Worm (Caenorhabditis elegans) whole organism, L3 larva: ENCODE data around the gene F26F12.3.

Source experiments
- R02D3.7 ChIP-seq: fragments of 150-350 bp; optimal IDR thresholded peaks from 2 replicates; lab custom pipeline; 2014; ENCODE audit warnings: missing biosample characterization, missing genetic modification characterization
- aly-2 ChIP-seq: fragments of 150-350 bp; optimal IDR thresholded peaks from 2 replicates; lab custom pipeline; 2014; ENCODE audit warnings: missing biosample characterization, missing genetic modification characterization
- ceh-9 ChIP-seq: sonication (generic microtip); optimal IDR thresholded peaks from 2 replicates; lab custom pipeline; 2018; ENCODE audit warnings: missing biosample characterization, missing genetic modification characterization
- elt-3 ChIP-seq, 3 experiments: fragments of 150-350 bp in 1 of 3; sonication (generic microtip) in 2 of 3; optimal IDR thresholded peaks; 2 replicates in 2 of 3; 4 replicates in 1 of 3; lab custom pipeline; 2014 to 2017; ENCODE audit warnings: missing biosample characterization in 3 of 3, missing genetic modification characterization in 3 of 3
- fkh-10 ChIP-seq: sonication (generic microtip); optimal IDR thresholded peaks from 2 replicates; lab custom pipeline; 2017; ENCODE audit warnings: missing biosample characterization, missing genetic modification reagents, missing genetic modification characterization
- fkh-2 ChIP-seq: fragments of 150-350 bp; optimal IDR thresholded peaks from 2 replicates; lab custom pipeline; 2014; ENCODE audit warnings: missing biosample characterization, missing genetic modification reagents, missing genetic modification characterization
- fos-1 ChIP-seq: fragments of 150-350 bp; optimal IDR thresholded peaks from 2 replicates; lab custom pipeline; 2014; ENCODE audit warnings: missing biosample characterization, missing genetic modification characterization
- mdl-1 ChIP-seq: fragments of 150-350 bp; optimal IDR thresholded peaks from 2 replicates; lab custom pipeline; 2014; ENCODE audit warnings: missing biosample characterization, missing genetic modification characterization
- nhr-11 ChIP-seq: fragments of 150-350 bp; optimal IDR thresholded peaks from 2 replicates; lab custom pipeline; 2014; ENCODE audit warnings: missing biosample characterization, missing genetic modification characterization
- pqm-1 ChIP-seq: fragments of 150-350 bp; optimal IDR thresholded peaks from 2 replicates; lab custom pipeline; 2017; ENCODE audit warnings: missing biosample characterization, missing genetic modification characterization, inconsistent platforms
- snpc-4 ChIP-seq: fragments of 150-350 bp; optimal IDR thresholded peaks from 2 replicates; lab custom pipeline; 2014; ENCODE audit warnings: missing biosample characterization, missing genetic modification characterization
- zag-1 ChIP-seq: fragments of 150-350 bp; optimal IDR thresholded peaks from 2 replicates; lab custom pipeline; 2014; ENCODE audit warnings: missing biosample characterization, missing genetic modification characterization
- ztf-4 ChIP-seq: fragments of 150-350 bp; optimal IDR thresholded peaks from 2 replicates; lab custom pipeline; 2014; ENCODE audit warnings: missing biosample characterization, missing genetic modification characterization

DNA sequence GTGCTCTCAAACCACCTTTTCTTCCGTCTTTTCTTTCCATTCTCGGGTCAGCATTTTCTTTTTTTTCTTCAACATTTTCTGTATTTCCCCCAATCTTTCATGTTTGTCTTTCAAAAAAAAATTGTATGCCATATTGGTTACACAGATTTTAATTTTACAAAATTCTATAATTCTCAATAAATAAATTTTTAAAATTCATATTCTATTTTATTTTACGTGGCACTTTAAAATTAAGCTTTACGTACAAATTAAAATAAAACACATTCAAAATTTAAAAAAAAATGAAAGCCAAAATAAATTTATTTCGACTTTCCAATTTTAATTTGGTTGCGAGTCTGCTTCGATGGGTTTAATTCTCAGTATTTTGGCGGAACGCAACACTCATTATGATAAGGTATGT lies 40.1 kb downstream of the F26F12.3 start, which contains the start of gene ZC250.5:
- TF ChIP-seq aly-2 (tag; lab: Kevin White, UChicago) (no peak), ztf-4 (tag; lab: Kevin White, UChicago) (no peak), ceh-9 (no peak), mdl-1 (tag; lab: Kevin White, UChicago) (no peak), fos-1 (tag; lab: Kevin White, UChicago) (no peak), zag-1 (tag; lab: Kevin White, UChicago) (no peak), nhr-11 (tag; lab: Kevin White, UChicago) (no peak), snpc-4 (no peak), fkh-2 (tag; lab: Kevin White, UChicago) (no peak), fkh-10 (GFP tag; lab: Kevin White, UChicago) (no peak), R02D3.7 (no peak), elt-3 (tag; optimal IDR thresholded peaks at IDR 0.05; lab: Kevin White, UChicago) (no peak), pqm-1 (tag; lab: Kevin White, UChicago) (no peak)
